Fruit fly (Drosophila melanogaster) whole organism, prepupa: ENCODE measurements around the gene dac.
A peak's percentile ranks its signal among the peaks of the same experiment; 100 is the strongest.

Experiments used
- Blimp-1 ChIP-seq: fragments of 200-800 bp; sonication (Bioruptor generic); optimal IDR thresholded peaks from 3 replicates; lab custom pipeline; 2017; ENCODE audit warnings: missing biosample characterization, missing genetic modification characterization, mild to moderate bottlenecking, moderate library complexity, missing genetic modification reagents
- CG10631 ChIP-seq: fragments of 200-800 bp; sonication (Bioruptor generic); optimal IDR thresholded peaks from 2 replicates; lab custom pipeline; 2016; ENCODE audit warnings: missing biosample characterization, missing genetic modification characterization
- CG11294 ChIP-seq: fragments of 200-800 bp; sonication (Bioruptor generic); IDR thresholded peaks from 2 replicates; pipeline ENCODE4 v1.3.6; 2022; ENCODE audit warnings: missing biosample characterization, missing genetic modification characterization
- CG11762 ChIP-seq: fragments of 200-800 bp; sonication (Bioruptor generic); optimal IDR thresholded peaks from 3 replicates; lab custom pipeline; 2016; ENCODE audit warnings: missing biosample characterization, missing genetic modification characterization; ENCODE audit not compliant: insufficient read depth
- CG11902 ChIP-seq: fragments of 200-800 bp; sonication (Bioruptor generic); optimal IDR thresholded peaks from 3 replicates; lab custom pipeline; 2016; ENCODE audit warnings: missing biosample characterization, missing genetic modification characterization
- CG15336 ChIP-seq: fragments of 200-800 bp; sonication (Bioruptor generic); IDR thresholded peaks from 2 replicates; pipeline ENCODE4 v1.3.6; 2022; ENCODE audit warnings: missing biosample characterization, missing genetic modification characterization
- CG1621 ChIP-seq: fragments of 200-800 bp; sonication (Bioruptor generic); optimal IDR thresholded peaks from 3 replicates; lab custom pipeline; 2018; ENCODE audit warnings: missing biosample characterization, mild to moderate bottlenecking, missing genetic modification characterization
- CG16779 ChIP-seq: fragments of 200-800 bp; sonication (Bioruptor generic); optimal IDR thresholded peaks from 3 replicates; lab custom pipeline; 2017; ENCODE audit warnings: missing biosample characterization, mild to moderate bottlenecking, missing genetic modification characterization
- CG3032 ChIP-seq: fragments of 200-800 bp; optimal IDR thresholded peaks from 2 replicates; lab custom pipeline; 2019; ENCODE audit warnings: missing biosample characterization, mild to moderate bottlenecking, missing genetic modification characterization, moderate library complexity
- CG32006 ChIP-seq: fragments of 200-800 bp; sonication (Bioruptor generic); optimal IDR thresholded peaks from 3 replicates; lab custom pipeline; 2017; ENCODE audit warnings: missing biosample characterization, mild to moderate bottlenecking, missing genetic modification characterization
- CG34406 ChIP-seq: fragments of 200-800 bp; sonication (Bioruptor generic); optimal IDR thresholded peaks from 3 replicates; lab custom pipeline; 2016; ENCODE audit warnings: missing biosample characterization, missing genetic modification characterization
- CG3919 ChIP-seq: fragments of 200-800 bp; sonication (Bioruptor generic); optimal IDR thresholded peaks from 3 replicates; lab custom pipeline; 2016; ENCODE audit warnings: missing biosample characterization, missing genetic modification characterization
- CG6163 ChIP-seq: fragments of 200-800 bp; sonication (Bioruptor generic); IDR thresholded peaks from 3 replicates; pipeline ENCODE4 v1.3.6; 2022; ENCODE audit warnings: missing biosample characterization, missing genetic modification characterization
- CG6808 ChIP-seq: fragments of 200-800 bp; sonication (Bioruptor generic); optimal IDR thresholded peaks from 3 replicates; lab custom pipeline; 2017; ENCODE audit warnings: missing biosample characterization, missing genetic modification characterization, mild to moderate bottlenecking, moderate library complexity, missing genetic modification reagents
- CG6854 ChIP-seq: fragments of 200-800 bp; sonication (Bioruptor generic); optimal IDR thresholded peaks from 2 replicates; lab custom pipeline; 2017; ENCODE audit warnings: missing biosample characterization, mild to moderate bottlenecking, missing genetic modification characterization
- CG7368 ChIP-seq: fragments of 200-800 bp; sonication (Bioruptor generic); optimal IDR thresholded peaks from 3 replicates; lab custom pipeline; 2016; ENCODE audit warnings: missing biosample characterization, missing genetic modification characterization
- CG8119 ChIP-seq: fragments of 200-800 bp; sonication (Bioruptor generic); IDR thresholded peaks from 3 replicates; pipeline ENCODE4 v1.3.6; 2022; ENCODE audit warnings: missing biosample characterization, missing genetic modification characterization
- CG8319 ChIP-seq: fragments of 200-800 bp; sonication (Bioruptor generic); optimal IDR thresholded peaks from 3 replicates; lab custom pipeline; 2016; ENCODE audit warnings: missing biosample characterization, missing genetic modification characterization
- CG9139 ChIP-seq: fragments of 200-800 bp; sonication (Bioruptor generic); optimal IDR thresholded peaks from 3 replicates; lab custom pipeline; 2017; ENCODE audit warnings: missing biosample characterization, mild to moderate bottlenecking, missing genetic modification characterization
- Eip78C ChIP-seq: fragments of 200-800 bp; sonication (Bioruptor generic); peaks from one replicate; lab custom pipeline; 2016; ENCODE audit warnings: missing biosample characterization, missing genetic modification characterization
- Eip93F ChIP-seq: fragments of 200-800 bp; sonication (Bioruptor generic); optimal IDR thresholded peaks from 2 replicates; lab custom pipeline; 2016; ENCODE audit warnings: missing biosample characterization, mild to moderate bottlenecking, missing genetic modification characterization
- Ets21C ChIP-seq: fragments of 200-800 bp; sonication (Bioruptor generic); optimal IDR thresholded peaks from 3 replicates; lab custom pipeline; 2016; ENCODE audit warnings: missing biosample characterization, missing genetic modification characterization
- Gug ChIP-seq: fragments of 200-800 bp; sonication (Bioruptor generic); IDR thresholded peaks from 2 replicates; pipeline ENCODE4 v1.3.6; 2022; ENCODE audit warnings: missing biosample characterization, missing genetic modification characterization
- Hr38 ChIP-seq: sonication (Bioruptor generic); optimal IDR thresholded peaks from 2 replicates; lab custom pipeline; 2016; ENCODE audit warnings: missing biosample characterization, missing genetic modification characterization
- Hr4 ChIP-seq: fragments of 200-800 bp; sonication (Bioruptor generic); optimal IDR thresholded peaks from 3 replicates; lab custom pipeline; 2016; ENCODE audit warnings: missing biosample characterization, missing genetic modification characterization
- Lpt ChIP-seq: fragments of 200-800 bp; sonication (Bioruptor generic); optimal IDR thresholded peaks from 3 replicates; lab custom pipeline; 2016; ENCODE audit warnings: missing biosample characterization, missing genetic modification characterization
- Met ChIP-seq: fragments of 200-800 bp; sonication (Bioruptor generic); optimal IDR thresholded peaks from 3 replicates; lab custom pipeline; 2016; ENCODE audit warnings: missing biosample characterization, missing genetic modification characterization
- OdsH ChIP-seq: fragments of 200-800 bp; sonication (Bioruptor generic); optimal IDR thresholded peaks from 3 replicates; lab custom pipeline; 2016; ENCODE audit warnings: missing biosample characterization, missing genetic modification characterization
- Sox102F ChIP-seq: fragments of 200-800 bp; sonication (Bioruptor generic); optimal IDR thresholded peaks from 2 replicates; lab custom pipeline; 2016; ENCODE audit warnings: missing biosample characterization, mild to moderate bottlenecking, missing genetic modification characterization
- Sox14 ChIP-seq: fragments of 200-800 bp; sonication (Bioruptor generic); optimal IDR thresholded peaks from 3 replicates; lab custom pipeline; 2016; ENCODE audit warnings: missing biosample characterization, missing genetic modification characterization
- Sox15 ChIP-seq: fragments of 200-800 bp; sonication (Bioruptor generic); optimal IDR thresholded peaks from 3 replicates; lab custom pipeline; 2016; ENCODE audit warnings: missing biosample characterization, missing genetic modification characterization
- dsx ChIP-seq: fragments of 200-800 bp; optimal IDR thresholded peaks from 3 replicates; lab custom pipeline; 2019; ENCODE audit warnings: missing biosample characterization, mild to moderate bottlenecking, missing genetic modification characterization, moderate library complexity; ENCODE audit not compliant: poor library complexity, severe bottlenecking
- eg ChIP-seq: fragments of 200-800 bp; sonication (Bioruptor generic); IDR thresholded peaks from 3 replicates; pipeline ENCODE4 v1.3.6; 2022; ENCODE audit warnings: missing biosample characterization, missing genetic modification characterization
- esn ChIP-seq: fragments of 200-800 bp; sonication (Bioruptor generic); optimal IDR thresholded peaks from 2 replicates; lab custom pipeline; 2016; ENCODE audit warnings: missing biosample characterization, mild to moderate bottlenecking, missing genetic modification characterization, moderate library complexity
- fd59A ChIP-seq: fragments of 200-800 bp; sonication (Bioruptor generic); optimal IDR thresholded peaks from 2 replicates; lab custom pipeline; 2017; ENCODE audit warnings: missing biosample characterization, mild to moderate bottlenecking, missing genetic modification characterization, missing genetic modification reagents
- fd85E ChIP-seq: fragments of 200-800 bp; sonication (Bioruptor generic); optimal IDR thresholded peaks from 3 replicates; lab custom pipeline; 2016; ENCODE audit warnings: missing biosample characterization, missing genetic modification characterization
- fkh ChIP-seq: fragments of 200-800 bp; sonication (Bioruptor generic); optimal IDR thresholded peaks from 3 replicates; lab custom pipeline; 2017; ENCODE audit warnings: missing biosample characterization, mild to moderate bottlenecking, missing genetic modification characterization, moderate library complexity
- lz ChIP-seq: fragments of 200-800 bp; sonication (Bioruptor generic); optimal IDR thresholded peaks from 3 replicates; lab custom pipeline; 2016; ENCODE audit warnings: missing biosample characterization, missing genetic modification characterization
- net ChIP-seq: fragments of 200-800 bp; sonication (Bioruptor generic); optimal IDR thresholded peaks from 3 replicates; lab custom pipeline; 2016; ENCODE audit warnings: missing biosample characterization, missing genetic modification characterization
- pdm3 ChIP-seq: fragments of 200-800 bp; sonication (Bioruptor generic); optimal IDR thresholded peaks from 3 replicates; lab custom pipeline; 2016; ENCODE audit warnings: missing biosample characterization, missing genetic modification characterization
- salr ChIP-seq, 2 experiments: fragments of 200-800 bp; sonication (Bioruptor generic); optimal IDR thresholded peaks; 3 replicates each; lab custom pipeline; 2016 to 2018; ENCODE audit warnings: missing biosample characterization in 2 of 2, missing genetic modification characterization in 2 of 2, mild to moderate bottlenecking in 1 of 2
- spab ChIP-seq: fragments of 200-800 bp; sonication (Bioruptor generic); optimal IDR thresholded peaks from 2 replicates; lab custom pipeline; 2017; ENCODE audit warnings: missing biosample characterization, mild to moderate bottlenecking, missing genetic modification characterization, missing genetic modification reagents
- ss ChIP-seq, 2 experiments: fragments of 200-800 bp; sonication (Bioruptor generic); optimal IDR thresholded peaks; 2 replicates in 1 of 2; 3 replicates in 1 of 2; lab custom pipeline; 2017 to 2018; ENCODE audit warnings: mild to moderate bottlenecking in 2 of 2, missing biosample characterization in 2 of 2, missing genetic modification characterization in 2 of 2, moderate library complexity in 1 of 2
- svp ChIP-seq: fragments of 200-800 bp; sonication (Bioruptor generic); peaks from one replicate; lab custom pipeline; 2016; ENCODE audit warnings: missing biosample characterization, missing genetic modification characterization
- vri ChIP-seq: fragments of 200-800 bp; sonication (Bioruptor generic); optimal IDR thresholded peaks from 3 replicates; lab custom pipeline; 2016; ENCODE audit warnings: missing biosample characterization, mild to moderate bottlenecking, missing genetic modification characterization

The dac gene

dm6 chr2L:16535071-16535581 lies 49.3 kb upstream of the dac start (continued):
- peak; percentile 30 for TF ChIP-seq CG34406 (GFP tag; lab: Kevin White, UChicago)
- peak; percentile 85 for TF ChIP-seq Met (GFP tag; lab: Kevin White, UChicago)
- no peak for TF ChIP-seq CG6854 (GFP tag; lab: Kevin White, UChicago)
- peak; percentile 7 for TF ChIP-seq CG3032 (tag; lab: Kevin White, UChicago)
- peak in 1 of 2 experiments; percentile 16 for TF ChIP-seq salr (GFP tag; optimal IDR thresholded peaks at IDR 0.05; lab: Kevin White, UChicago)
- TF ChIP-seq spab (GFP tag; lab: Kevin White, UChicago), result no peak
- TF ChIP-seq Ets21C (GFP tag; lab: Kevin White, UChicago), result peak; percentile 75
- no peak for TF ChIP-seq CG9139 (GFP tag; lab: Kevin White, UChicago)
- peak; percentile 25 for TF ChIP-seq CG11762 (GFP tag; lab: Kevin White, UChicago)
- peak; percentile 69 for TF ChIP-seq OdsH
- TF ChIP-seq fkh (GFP tag; lab: Kevin White, UChicago), result no peak
- TF ChIP-seq CG10631 (GFP tag; lab: Kevin White, UChicago), result peak; percentile 46
- TF ChIP-seq CG3919 (GFP tag; lab: Kevin White, UChicago), result peak; percentile 59
- TF ChIP-seq CG16779, result no peak
- peak; percentile 82 for TF ChIP-seq CG32006 (GFP tag; lab: Kevin White, UChicago)

DNA sequence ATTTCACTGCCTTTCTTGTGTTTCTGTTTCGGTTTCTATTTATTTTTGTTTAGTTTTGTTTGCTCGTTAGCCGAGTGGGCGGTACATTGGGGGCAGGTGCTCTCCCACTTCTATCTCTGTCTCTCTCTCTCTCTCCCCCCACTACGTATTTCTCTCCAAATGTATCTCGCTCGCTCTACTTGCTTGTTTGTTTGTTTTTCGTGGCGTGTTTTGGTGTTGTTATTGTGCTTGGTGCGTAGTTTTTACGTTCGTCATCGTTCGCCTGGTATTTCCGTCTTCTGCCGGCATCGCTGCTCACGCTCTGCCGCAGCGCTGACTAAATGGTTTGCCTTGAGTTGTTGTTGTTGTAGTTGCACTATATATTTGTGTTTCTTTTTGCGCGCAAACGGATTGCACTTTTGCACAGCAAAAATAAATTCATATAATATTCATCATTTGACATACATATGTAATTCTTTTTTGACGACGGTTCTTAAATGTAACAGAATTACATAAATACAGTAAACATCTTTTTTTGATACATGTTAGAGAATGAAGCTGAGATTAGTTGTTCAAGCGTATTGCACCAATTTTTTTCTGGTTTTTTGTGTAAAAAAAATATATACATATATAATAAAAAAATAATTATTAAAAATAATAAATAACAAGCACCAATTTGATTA lies 48.5 kb upstream of the dac start:
- TF ChIP-seq Lpt (GFP tag; lab: Kevin White, UChicago) (no peak), Met (GFP tag; lab: Kevin White, UChicago) (peak; percentile 18), CG7368 (GFP tag; lab: Kevin White, UChicago) (no peak), CG1621 (tag; lab: Kevin White, UChicago) (peak; percentile 50), pdm3 (GFP tag; lab: Kevin White, UChicago) (no peak), Hr4 (GFP tag; lab: Kevin White, UChicago) (peak; percentile 15), Hr38 (no peak), Sox15 (GFP tag; lab: Kevin White, UChicago) (no peak), CG16779 (peak; percentile 34), fkh (GFP tag; lab: Kevin White, UChicago) (peak; percentile 100), vri (GFP tag; lab: Kevin White, UChicago) (no peak), fd85E (GFP tag; lab: Kevin White, UChicago) (no peak), Ets21C (GFP tag; lab: Kevin White, UChicago) (no peak), CG9139 (GFP tag; lab: Kevin White, UChicago) (peak; percentile 32), CG11762 (GFP tag; lab: Kevin White, UChicago) (no peak), CG11902 (no peak), Sox14 (GFP tag; lab: Kevin White, UChicago) (peak; percentile 1), CG8319 (GFP tag; lab: Kevin White, UChicago) (no peak), ss (GFP tag; optimal IDR thresholded peaks at IDR 0.05; lab: Kevin White, UChicago) (peak; percentile 52 to 60), Eip78C (GFP tag; lab: Kevin White, UChicago) (peak; percentile 56), CG3919 (GFP tag; lab: Kevin White, UChicago) (no peak), esn (GFP tag; lab: Kevin White, UChicago) (no peak), eg (GFP tag; lab: Robert Waterston, UW) (peak; percentile 75; the same call in 2 of the 3 replicates), CG8119 (peak; percentile 73), svp (GFP tag; lab: Kevin White, UChicago) (peak; percentile 13), CG6808 (GFP tag; lab: Kevin White, UChicago) (no peak), OdsH (no peak), CG11294 (GFP tag; lab: Robert Waterston, UW) (no peak; the same call in 1 of the 2 replicates), Blimp-1 (GFP tag; lab: Kevin White, UChicago) (no peak), CG6854 (GFP tag; lab: Kevin White, UChicago) (no peak), spab (GFP tag; lab: Kevin White, UChicago) (peak; percentile 19), CG3032 (tag; lab: Kevin White, UChicago) (peak; percentile 18), lz (GFP tag; lab: Kevin White, UChicago) (no peak), CG32006 (GFP tag; lab: Kevin White, UChicago) (peak; percentile 47), net (GFP tag; lab: Kevin White, UChicago) (no peak), dsx (GFP tag; lab: Kevin White, UChicago) (peak; percentile 28), Eip93F (no peak), Gug (GFP tag; lab: Robert Waterston, UW) (peak; percentile 19; the same call in 1 of the 2 replicates), CG6163 (peak; percentile 74; the same call in 2 of the 3 replicates), fd59A (no peak), CG15336 (GFP tag; lab: Robert Waterston, UW) (peak; percentile 53; the same call in 1 of the 2 replicates), Sox102F (GFP tag; lab: Kevin White, UChicago) (no peak)
